Worm (Caenorhabditis elegans) whole organism, L1 larva: ENCODE measurements around the gene ZK218.7.

ENCODE experiments used
- C16A3.4 ChIP-seq: fragments of 150-350 bp; optimal IDR thresholded peaks from 2 replicates; lab custom pipeline; 2014; ENCODE audit warnings: missing biosample characterization, missing genetic modification characterization
- C34B4.2 ChIP-seq: sonication (generic microtip); optimal IDR thresholded peaks from 2 replicates; lab custom pipeline; 2017; ENCODE audit warnings: mild to moderate bottlenecking, missing genetic modification characterization, missing compliant biosample characterization
- aha-1 ChIP-seq: fragments of 150-350 bp; optimal IDR thresholded peaks from 2 replicates; lab custom pipeline; 2014; ENCODE audit warnings: missing biosample characterization, missing genetic modification characterization
- aly-2 ChIP-seq: fragments of 150-350 bp; optimal IDR thresholded peaks from 2 replicates; lab custom pipeline; 2014; ENCODE audit warnings: missing biosample characterization, missing genetic modification characterization
- ama-1 ChIP-seq: fragments of 150-350 bp; optimal IDR thresholded peaks from 2 replicates; lab custom pipeline; 2014
- ceh-63 ChIP-seq: fragments of 200-800 bp; sonication (Bioruptor generic); optimal IDR thresholded peaks from 2 replicates; lab custom pipeline; 2018; ENCODE audit warnings: mild to moderate bottlenecking, missing genetic modification characterization, missing compliant biosample characterization
- ceh-8 ChIP-seq: fragments of 200-800 bp; sonication (Bioruptor generic); optimal IDR thresholded peaks from 2 replicates; lab custom pipeline; 2018; ENCODE audit warnings: mild to moderate bottlenecking, missing genetic modification characterization, moderate library complexity, missing compliant biosample characterization
- ceh-88 ChIP-seq: fragments of 200-800 bp; sonication (Bioruptor generic); IDR thresholded peaks from 2 replicates; pipeline ENCODE4 v1.3.6; 2022; ENCODE audit warnings: missing genetic modification characterization, missing compliant biosample characterization
- dsc-1 ChIP-seq: sonication (generic microtip); optimal IDR thresholded peaks from 2 replicates; lab custom pipeline; 2016; ENCODE audit warnings: mild to moderate bottlenecking, missing genetic modification characterization, missing compliant biosample characterization
- efl-1 ChIP-seq, 4 experiments: fragments of 150-350 bp; optimal IDR thresholded peaks in 3 of 4; peaks in 1 of 4; 1 replicate in 1 of 4; 2 replicates in 3 of 4; lab custom pipeline; 2014; ENCODE audit warnings: missing biosample characterization in 2 of 4, missing genetic modification characterization in 2 of 4, missing genetic modification reagents in 2 of 4
- egl-13 ChIP-seq: sonication (generic microtip); optimal IDR thresholded peaks from 2 replicates; lab custom pipeline; 2016; ENCODE audit warnings: missing genotype, missing genetic modification reagents, missing genetic modification characterization, missing compliant biosample characterization
- elt-3 ChIP-seq, 6 experiments: fragments of 150-350 bp in 1 of 6; sonication (generic microtip); optimal IDR thresholded peaks; 2 replicates each; lab custom pipeline; 2017 to 2018; ENCODE audit warnings: missing biosample characterization in 6 of 6, missing genetic modification characterization in 6 of 6, inconsistent platforms in 1 of 6
- ets-5 ChIP-seq: fragments of 200-800 bp; sonication (Bioruptor generic); IDR thresholded peaks from 2 replicates; pipeline ENCODE4 v1.3.6; 2022; ENCODE audit warnings: missing genetic modification characterization, missing compliant biosample characterization
- fkh-4 ChIP-seq: sonication (generic microtip); optimal IDR thresholded peaks from 2 replicates; lab custom pipeline; 2016; ENCODE audit warnings: missing compliant biosample characterization, missing genetic modification characterization, borderline replicate concordance
- fkh-8 ChIP-seq: sonication (generic microtip); optimal IDR thresholded peaks from 2 replicates; lab custom pipeline; 2016; ENCODE audit warnings: mild to moderate bottlenecking, missing genetic modification characterization, missing compliant biosample characterization
- grh-1 ChIP-seq: fragments of 200-800 bp; sonication (Bioruptor generic); IDR thresholded peaks from 2 replicates; pipeline ENCODE4 v1.3.6; 2022; ENCODE audit warnings: missing genetic modification reagents, missing genetic modification characterization, missing compliant biosample characterization
- hlh-17 ChIP-seq: fragments of 200-800 bp; sonication (Bioruptor generic); optimal IDR thresholded peaks from 2 replicates; lab custom pipeline; 2018; ENCODE audit warnings: missing genetic modification characterization, mild to moderate bottlenecking, missing compliant biosample characterization, moderate library complexity, borderline replicate concordance
- hlh-4 ChIP-seq: sonication (generic microtip); optimal IDR thresholded peaks from 2 replicates; lab custom pipeline; 2016; ENCODE audit warnings: mild to moderate bottlenecking, missing genetic modification characterization, missing compliant biosample characterization
- hpl-2 ChIP-seq: fragments of 150-350 bp; optimal IDR thresholded peaks from 2 replicates; lab custom pipeline; 2014; ENCODE audit warnings: missing biosample characterization, missing genetic modification reagents, missing genetic modification characterization
- irx-1 ChIP-seq: sonication (generic microtip); optimal IDR thresholded peaks from 2 replicates; lab custom pipeline; 2016; ENCODE audit warnings: missing genetic modification characterization, missing compliant biosample characterization
- isw-1 ChIP-seq: fragments of 200-800 bp; sonication (Bioruptor generic); IDR thresholded peaks from 2 replicates; pipeline ENCODE4 v1.3.6; 2022; ENCODE audit warnings: missing genetic modification characterization, missing compliant biosample characterization
- lin-35 ChIP-seq, 2 experiments: fragments of 150-350 bp; optimal IDR thresholded peaks; 2 replicates each; lab custom pipeline; 2014; ENCODE audit warnings: missing biosample characterization in 2 of 2, missing genetic modification characterization in 2 of 2, missing genetic modification reagents in 2 of 2
- lin-39 ChIP-seq: fragments of 150-350 bp; optimal IDR thresholded peaks from 2 replicates; lab custom pipeline; 2014; ENCODE audit warnings: missing biosample characterization, missing genetic modification reagents, missing genetic modification characterization
- lsy-2 ChIP-seq, 2 experiments: fragments of 150-350 bp; optimal IDR thresholded peaks; 2 replicates each; lab custom pipeline; 2014; ENCODE audit warnings: missing biosample characterization in 2 of 2, missing genetic modification characterization in 2 of 2
- mab-9 ChIP-seq: fragments of 200-800 bp; sonication (Bioruptor generic); IDR thresholded peaks from 2 replicates; pipeline ENCODE4 v1.3.6; 2022; ENCODE audit warnings: missing genetic modification reagents, missing genetic modification characterization, missing compliant biosample characterization
- mef-2 ChIP-seq: fragments of 150-350 bp; optimal IDR thresholded peaks from 2 replicates; lab custom pipeline; 2014; ENCODE audit warnings: missing biosample characterization, missing genetic modification characterization
- nhr-12 ChIP-seq: sonication (generic microtip); optimal IDR thresholded peaks from 2 replicates; lab custom pipeline; 2017; ENCODE audit warnings: missing biosample characterization, missing genetic modification characterization
- nhr-19 ChIP-seq: fragments of 200-800 bp; sonication (Bioruptor generic); conservative IDR thresholded peaks from 2 replicates; pipeline ENCODE4 v1.3.6; 2022; ENCODE audit warnings: missing genetic modification characterization, missing compliant biosample characterization
- nhr-28 ChIP-seq: fragments of 150-350 bp; optimal IDR thresholded peaks from 2 replicates; lab custom pipeline; 2014; ENCODE audit warnings: missing biosample characterization, missing genetic modification characterization
- nhr-47 ChIP-seq: sonication (generic microtip); optimal IDR thresholded peaks from 2 replicates; lab custom pipeline; 2016; ENCODE audit warnings: mild to moderate bottlenecking, missing genetic modification characterization, moderate library complexity, missing compliant biosample characterization
- nhr-77 ChIP-seq: fragments of 150-350 bp; optimal IDR thresholded peaks from 2 replicates; lab custom pipeline; 2014; ENCODE audit warnings: missing biosample characterization, missing genetic modification characterization
- nhr-84 ChIP-seq: sonication (generic microtip); optimal IDR thresholded peaks from 2 replicates; lab custom pipeline; 2017; ENCODE audit warnings: missing biosample characterization, missing genetic modification characterization
- pax-3 ChIP-seq: fragments of 200-800 bp; sonication (Bioruptor generic); optimal IDR thresholded peaks from 2 replicates; lab custom pipeline; 2018; ENCODE audit warnings: mild to moderate bottlenecking, missing genetic modification characterization, moderate library complexity, missing compliant biosample characterization
- skn-1 ChIP-seq: fragments of 150-350 bp; optimal IDR thresholded peaks from 2 replicates; lab custom pipeline; 2014; ENCODE audit warnings: missing biosample characterization, missing genetic modification characterization
- snu-23 ChIP-seq: sonication (generic microtip); optimal IDR thresholded peaks from 2 replicates; lab custom pipeline; 2016; ENCODE audit warnings: missing genetic modification characterization, missing compliant biosample characterization
- sptf-1 ChIP-seq: fragments of 150-350 bp; optimal IDR thresholded peaks from 2 replicates; lab custom pipeline; 2014; ENCODE audit warnings: missing biosample characterization, missing genetic modification characterization
- tbx-2 ChIP-seq: sonication (generic microtip); optimal IDR thresholded peaks from 2 replicates; lab custom pipeline; 2016; ENCODE audit warnings: missing genetic modification characterization, missing compliant biosample characterization
- tlp-1 ChIP-seq: fragments of 150-350 bp; optimal IDR thresholded peaks from 2 replicates; lab custom pipeline; 2014; ENCODE audit warnings: missing biosample characterization, missing genetic modification characterization
- unc-130 ChIP-seq: fragments of 150-350 bp; optimal IDR thresholded peaks from 2 replicates; lab custom pipeline; 2017; ENCODE audit warnings: missing biosample characterization, missing genetic modification characterization, inconsistent platforms
- unc-30 ChIP-seq: sonication (generic microtip); optimal IDR thresholded peaks from 2 replicates; lab custom pipeline; 2017; ENCODE audit warnings: missing biosample characterization, missing genetic modification characterization
- unc-62 ChIP-seq: fragments of 150-350 bp; optimal IDR thresholded peaks from 2 replicates; lab custom pipeline; 2014; ENCODE audit warnings: missing biosample characterization, missing genetic modification reagents, missing genetic modification characterization
- unc-98 ChIP-seq: fragments of 200-800 bp; sonication (Bioruptor generic); IDR thresholded peaks from 2 replicates; pipeline ENCODE4 v1.3.6; 2022; ENCODE audit warnings: missing genetic modification characterization, missing compliant biosample characterization
- zag-1 ChIP-seq: fragments of 150-350 bp; optimal IDR thresholded peaks from 2 replicates; lab custom pipeline; 2014; ENCODE audit warnings: missing biosample characterization, missing genetic modification characterization
- ztf-4 ChIP-seq: fragments of 150-350 bp; optimal IDR thresholded peaks from 2 replicates; lab custom pipeline; 2014; ENCODE audit warnings: missing biosample characterization, missing genetic modification characterization

The ZK218.7 gene

DNA sequence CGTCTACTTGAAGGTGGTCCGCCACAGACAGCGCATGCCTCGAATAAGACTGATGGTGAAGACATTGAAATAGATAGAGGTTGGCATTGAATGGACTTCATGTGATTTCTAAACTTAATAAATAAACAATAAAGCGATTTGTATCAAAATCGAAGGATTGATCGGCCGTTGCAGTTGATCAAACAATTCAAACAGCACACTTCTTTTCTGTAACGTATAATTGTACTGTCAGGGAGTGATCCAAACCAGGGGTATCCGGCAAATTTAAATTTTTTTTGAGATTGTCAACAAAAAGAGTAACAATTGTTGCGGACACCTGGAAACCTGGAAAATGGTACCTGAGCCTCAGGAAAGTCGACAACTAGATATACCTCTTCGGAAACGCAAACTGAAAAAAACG, 1.1 kb upstream of the ZK218.7 start, which contains the start of gene nhr-248:
nhr-248 (minus strand) TSS at position 101 of the 400 bp plus-strand sequence.
- TF ChIP-seq efl-1 (optimal IDR thresholded peaks at IDR 0.05; lab: Kevin White, UChicago), result no peak
- peak in 1 of 2 experiments; percentile 66 for TF ChIP-seq efl-1 (GFP tag; optimal IDR thresholded peaks at IDR 0.05 in 1 of 2; lab: Kevin White, UChicago)
- TF ChIP-seq ets-5 (GFP tag; lab: Robert Waterston, UW), result no peak
- no peak for TF ChIP-seq unc-130 (tag; lab: Kevin White, UChicago)
- no peak for TF ChIP-seq aly-2 (tag; lab: Kevin White, UChicago)
- TF ChIP-seq egl-13 (tag; lab: Kevin White, UChicago), result no peak

DNA sequence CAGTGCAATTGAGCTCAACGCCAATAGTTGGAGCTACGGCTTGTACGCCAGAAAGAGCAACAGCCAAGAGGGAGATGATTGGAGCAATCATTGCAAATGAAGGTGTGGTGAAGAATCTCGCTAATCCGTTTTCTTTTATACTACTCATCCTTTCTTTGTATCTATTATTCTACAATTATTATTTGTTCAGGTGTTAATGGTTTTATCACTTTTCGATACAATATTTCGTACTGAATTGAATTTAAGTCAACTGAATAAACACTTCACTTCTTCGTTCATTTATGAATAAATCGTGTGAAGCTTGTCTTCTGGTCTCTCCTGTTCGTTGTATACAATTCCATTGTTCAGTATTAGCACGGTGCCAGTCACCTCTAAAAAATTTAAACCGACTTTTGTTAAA, 2.7 kb downstream of the ZK218.7 start, which contains the start of gene ZK218.11:
ZK218.11 (minus strand) TSS at position 101 of the 400 bp plus-strand sequence.
- TF ChIP-seq C34B4.2 (tag; lab: Kevin White, UChicago), result no peak
- TF ChIP-seq nhr-77 (tag; lab: Kevin White, UChicago), result no peak
- TF ChIP-seq efl-1 (optimal IDR thresholded peaks at IDR 0.05; lab: Kevin White, UChicago), result no peak
- TF ChIP-seq efl-1 (GFP tag; optimal IDR thresholded peaks at IDR 0.05 in 1 of 2; lab: Kevin White, UChicago), result no peak
- TF ChIP-seq nhr-47 (tag; lab: Kevin White, UChicago), result no peak
- no peak for TF ChIP-seq unc-62 (GFP tag; lab: Kevin White, UChicago)
- no peak for TF ChIP-seq hlh-4 (tag; lab: Kevin White, UChicago)
- TF ChIP-seq ceh-8 (GFP tag; lab: Kevin White, UChicago), result no peak
- TF ChIP-seq mef-2, result no peak
- TF ChIP-seq aha-1 (tag; lab: Kevin White, UChicago), result no peak
- no peak for TF ChIP-seq nhr-84 (tag; lab: Kevin White, UChicago)
- TF ChIP-seq snu-23 (GFP tag; lab: Kevin White, UChicago), result no peak
- no peak for TF ChIP-seq isw-1 (GFP tag; lab: Robert Waterston, UW)
- TF ChIP-seq ceh-88 (GFP tag; lab: Robert Waterston, UW), result no peak
- no peak for TF ChIP-seq unc-30 (tag; lab: Kevin White, UChicago)
- no peak for TF ChIP-seq irx-1 (tag; lab: Kevin White, UChicago)
- TF ChIP-seq hpl-2 (GFP tag; lab: Kevin White, UChicago), result no peak
- no peak for TF ChIP-seq lin-39
- no peak for TF ChIP-seq skn-1 (tag; lab: Kevin White, UChicago)
- no peak for TF ChIP-seq ama-1 (lab: Kevin White, UChicago)

DNA sequence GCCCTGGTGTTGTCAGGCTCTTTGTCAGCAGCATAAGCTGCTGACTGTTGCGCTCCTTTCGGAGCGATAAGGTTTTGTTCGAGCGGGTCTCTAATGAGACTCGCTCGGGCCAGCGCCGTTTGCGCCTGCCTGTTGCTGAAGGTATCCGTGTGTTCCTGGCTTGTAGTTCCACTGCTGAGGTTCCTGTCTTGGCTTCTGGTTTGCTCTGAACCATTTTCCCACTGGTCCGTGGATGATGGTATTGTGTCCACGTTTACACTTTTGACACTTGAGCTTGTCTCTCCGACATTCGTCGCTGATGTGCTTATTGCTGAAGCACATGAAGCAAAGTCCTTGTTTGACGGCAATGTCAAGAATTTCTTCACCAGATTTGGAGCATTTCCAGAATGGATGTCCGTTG, 45.7 kb downstream of the ZK218.7 start:
- TF ChIP-seq elt-3 (tag; optimal IDR thresholded peaks at IDR 0.05; lab: Kevin White, UChicago) (no peak), lsy-2 (tag; optimal IDR thresholded peaks at IDR 0.05; lab: Kevin White, UChicago) (no peak), efl-1 (optimal IDR thresholded peaks at IDR 0.05; lab: Kevin White, UChicago) (no peak), efl-1 (GFP tag; optimal IDR thresholded peaks at IDR 0.05 in 1 of 2; lab: Kevin White, UChicago) (no peak), nhr-77 (tag; lab: Kevin White, UChicago) (no peak), zag-1 (no peak), grh-1 (GFP tag; lab: Robert Waterston, UW) (no peak), dsc-1 (tag; lab: Kevin White, UChicago) (no peak), fkh-4 (tag; lab: Kevin White, UChicago) (no peak), unc-98 (GFP tag; lab: Robert Waterston, UW) (no peak), tlp-1 (tag; lab: Kevin White, UChicago) (no peak), hlh-17 (no peak)

DNA sequence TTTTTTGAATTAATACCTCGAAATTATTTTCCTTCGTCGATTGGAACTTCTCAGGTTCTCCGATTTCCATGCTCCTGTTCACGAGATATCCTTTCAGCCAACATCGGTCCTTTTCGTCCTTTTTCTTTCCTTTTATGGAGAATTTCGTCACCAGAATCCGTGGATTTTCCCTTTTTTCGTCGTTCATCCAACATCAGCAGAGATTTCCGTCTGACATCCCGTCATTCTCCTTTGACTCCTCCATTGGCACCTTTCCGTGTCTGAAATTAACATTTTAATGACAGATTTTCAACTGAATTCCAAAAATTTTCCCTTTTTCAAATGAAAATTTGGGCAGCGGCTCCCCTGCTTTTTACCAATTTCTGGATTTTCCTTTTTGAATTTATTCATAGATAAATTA, 49.4 kb downstream of the ZK218.7 start:
- TF ChIP-seq nhr-28 (tag; lab: Kevin White, UChicago), result no peak
- no peak for TF ChIP-seq mab-9
- no peak for TF ChIP-seq fkh-8 (tag; lab: Kevin White, UChicago)
- TF ChIP-seq lin-35 (GFP tag; optimal IDR thresholded peaks at IDR 0.05; lab: Kevin White, UChicago), result no peak
- no peak for TF ChIP-seq nhr-84 (tag; lab: Kevin White, UChicago)
- no peak for TF ChIP-seq unc-62 (GFP tag; lab: Kevin White, UChicago)
- no peak for TF ChIP-seq nhr-12
- TF ChIP-seq nhr-77 (tag; lab: Kevin White, UChicago), result no peak
- no peak for TF ChIP-seq lin-39
- no peak for TF ChIP-seq nhr-19 (GFP tag; lab: Robert Waterston, UW)
- TF ChIP-seq sptf-1 (tag; lab: Kevin White, UChicago), result no peak
- TF ChIP-seq snu-23 (GFP tag; lab: Kevin White, UChicago), result no peak
- TF ChIP-seq lsy-2 (tag; optimal IDR thresholded peaks at IDR 0.05; lab: Kevin White, UChicago), result no peak
- no peak for TF ChIP-seq hlh-17
- TF ChIP-seq tbx-2, result no peak
- TF ChIP-seq grh-1 (GFP tag; lab: Robert Waterston, UW), result no peak
- no peak for TF ChIP-seq pax-3 (tag; lab: Kevin White, UChicago)
- no peak for TF ChIP-seq ceh-63 (GFP tag; lab: Kevin White, UChicago)
- TF ChIP-seq ztf-4 (tag; lab: Kevin White, UChicago), result no peak
- TF ChIP-seq C16A3.4 (tag; lab: Kevin White, UChicago), result no peak
- TF ChIP-seq, all 84 proteins: peak for 0
